Worm (Caenorhabditis elegans) whole organism, young adult: ENCODE data around the gene dnj-5.

ENCODE experiments used
- B0261.1 ChIP-seq: sonication (generic microtip); optimal IDR thresholded peaks from 2 replicates; lab custom pipeline; 2016; ENCODE audit warnings: mild to moderate bottlenecking, missing genetic modification characterization, moderate library complexity, missing compliant biosample characterization
- B0336.3 ChIP-seq: fragments of 200-800 bp; sonication (Bioruptor generic); IDR thresholded peaks from 2 replicates; pipeline ENCODE4 v1.3.6; 2022; ENCODE audit warnings: missing genetic modification characterization, missing compliant biosample characterization
- C17E4.6 ChIP-seq: fragments of 200-800 bp; sonication (Bioruptor generic); IDR thresholded peaks from 2 replicates; pipeline ENCODE4 v1.3.6; 2022; ENCODE audit warnings: missing genetic modification reagents, missing genetic modification characterization, missing compliant biosample characterization
- D2030.7 ChIP-seq: fragments of 200-800 bp; sonication (Bioruptor generic); IDR thresholded peaks from 2 replicates; pipeline ENCODE4 v1.3.6; 2022; ENCODE audit warnings: missing genetic modification reagents, missing genetic modification characterization, missing compliant biosample characterization
- F10E7.11 ChIP-seq: sonication (generic microtip); optimal IDR thresholded peaks from 2 replicates; lab custom pipeline; 2017; ENCODE audit warnings: mild to moderate bottlenecking, missing genetic modification characterization, moderate library complexity, missing compliant biosample characterization
- F22D6.2 ChIP-seq: sonication (generic microtip); optimal IDR thresholded peaks from 2 replicates; lab custom pipeline; 2016; ENCODE audit warnings: mild to moderate bottlenecking, missing genetic modification characterization, missing compliant biosample characterization
- F23B12.7 ChIP-seq: sonication (generic microtip); optimal IDR thresholded peaks from 2 replicates; lab custom pipeline; 2017; ENCODE audit warnings: missing genetic modification characterization, mild to moderate bottlenecking, missing compliant biosample characterization, antibody characterized with exemption, moderate library complexity; ENCODE audit not compliant: insufficient read depth
- F57A8.1 ChIP-seq: fragments of 200-800 bp; sonication (Bioruptor generic); optimal IDR thresholded peaks from 2 replicates; lab custom pipeline; 2018; ENCODE audit warnings: mild to moderate bottlenecking, missing genetic modification characterization, moderate library complexity, missing compliant biosample characterization
- T26A5.8 ChIP-seq: sonication (generic microtip); optimal IDR thresholded peaks from 2 replicates; lab custom pipeline; 2016; ENCODE audit warnings: missing genetic modification characterization, missing compliant biosample characterization
- Y95B8A.8 ChIP-seq: fragments of 200-800 bp; sonication (Bioruptor generic); IDR thresholded peaks from 2 replicates; pipeline ENCODE4 v1.3.6; 2022; ENCODE audit warnings: missing genetic modification reagents, missing genetic modification characterization, missing compliant biosample characterization
- attf-3 ChIP-seq: fragments of 200-800 bp; sonication (Bioruptor generic); conservative IDR thresholded peaks from 2 replicates; pipeline ENCODE4 v1.3.6; 2022; ENCODE audit warnings: missing genetic modification reagents, missing genetic modification characterization, missing compliant biosample characterization
- attf-5 ChIP-seq: fragments of 200-800 bp; sonication (Bioruptor generic); optimal IDR thresholded peaks from 2 replicates; lab custom pipeline; 2018; ENCODE audit warnings: mild to moderate bottlenecking, missing genetic modification characterization, missing compliant biosample characterization
- cebp-1 ChIP-seq, 2 experiments: fragments of 200-800 bp in 1 of 2; sonication (Bioruptor generic) in 1 of 2; sonication (generic microtip) in 1 of 2; IDR thresholded peaks in 1 of 2; optimal IDR thresholded peaks in 1 of 2; 2 replicates each; pipeline versions ENCODE4 v1.3.6 to Lab custom; 2017 to 2022; ENCODE audit warnings: missing compliant biosample characterization in 2 of 2, missing genetic modification characterization in 2 of 2, mild to moderate bottlenecking in 1 of 2, missing genetic modification reagents in 1 of 2, moderate library complexity in 1 of 2
- ceh-100 ChIP-seq: fragments of 200-800 bp; sonication (Bioruptor generic); IDR thresholded peaks from 2 replicates; pipeline ENCODE4 v1.3.6; 2022; ENCODE audit warnings: missing genetic modification reagents, missing genetic modification characterization, missing compliant biosample characterization
- ceh-27 ChIP-seq: fragments of 200-800 bp; sonication (Bioruptor generic); optimal IDR thresholded peaks from 2 replicates; lab custom pipeline; 2018; ENCODE audit warnings: mild to moderate bottlenecking, missing genetic modification characterization, moderate library complexity, missing compliant biosample characterization
- dox-1 ChIP-seq: fragments of 200-800 bp; sonication (Bioruptor generic); IDR thresholded peaks from 2 replicates; pipeline ENCODE4 v1.3.6; 2022; ENCODE audit warnings: missing genetic modification reagents, missing genetic modification characterization, missing compliant biosample characterization
- dpl-1 ChIP-seq: fragments of 150-350 bp; optimal IDR thresholded peaks from 2 replicates; lab custom pipeline; 2014; ENCODE audit warnings: missing biosample characterization, missing genetic modification reagents, missing genetic modification characterization
- egrh-3 ChIP-seq: fragments of 200-800 bp; sonication (Bioruptor generic); IDR thresholded peaks from 2 replicates; pipeline ENCODE4 v1.3.6; 2022; ENCODE audit warnings: missing genetic modification reagents, missing genetic modification characterization, missing compliant biosample characterization
- him-1 ChIP-seq: sonication (generic microtip); optimal IDR thresholded peaks from 2 replicates; lab custom pipeline; 2016; ENCODE audit warnings: missing genotype, missing genetic modification reagents, missing genetic modification characterization, missing compliant biosample characterization
- hmg-20 ChIP-seq: fragments of 200-800 bp; sonication (Bioruptor generic); IDR thresholded peaks from 2 replicates; pipeline ENCODE4 v1.3.6; 2022; ENCODE audit warnings: missing genetic modification reagents, missing genetic modification characterization, missing compliant biosample characterization
- let-607 ChIP-seq, 2 experiments: fragments of 200-800 bp in 1 of 2; sonication (Bioruptor generic) in 1 of 2; sonication (generic microtip) in 1 of 2; optimal IDR thresholded peaks; 2 replicates each; lab custom pipeline; 2016 to 2018; ENCODE audit warnings: mild to moderate bottlenecking in 2 of 2, missing compliant biosample characterization in 2 of 2, missing genetic modification characterization in 2 of 2, moderate library complexity in 2 of 2, missing genotype in 1 of 2
- lin-26 ChIP-seq: fragments of 200-800 bp; sonication (Bioruptor generic); IDR thresholded peaks from 2 replicates; pipeline ENCODE4 v1.3.6; 2022; ENCODE audit warnings: missing genetic modification reagents, missing genetic modification characterization, missing compliant biosample characterization
- lin-35 ChIP-seq, 3 experiments: fragments of 150-350 bp in 2 of 3; sonication (generic microtip) in 1 of 3; optimal IDR thresholded peaks; 2 replicates each; lab custom pipeline; 2014 to 2018; ENCODE audit warnings: missing biosample characterization in 3 of 3, missing genetic modification characterization in 3 of 3, missing genetic modification reagents in 3 of 3
- lin-40 ChIP-seq: sonication (generic microtip); optimal IDR thresholded peaks from 2 replicates; lab custom pipeline; 2016; ENCODE audit warnings: missing genetic modification characterization, mild to moderate bottlenecking, missing compliant biosample characterization, missing genotype, missing genetic modification reagents
- lir-1 ChIP-seq: fragments of 200-800 bp; sonication (Bioruptor generic); conservative IDR thresholded peaks from 2 replicates; pipeline ENCODE4 v1.3.6; 2022; ENCODE audit warnings: missing genetic modification reagents, missing genetic modification characterization, missing compliant biosample characterization
- lsl-1 ChIP-seq: fragments of 200-800 bp; sonication (Bioruptor generic); optimal IDR thresholded peaks from 2 replicates; lab custom pipeline; 2018; ENCODE audit warnings: mild to moderate bottlenecking, missing genetic modification characterization, moderate library complexity, missing compliant biosample characterization
- madf-8 ChIP-seq: fragments of 200-800 bp; sonication (Bioruptor generic); conservative IDR thresholded peaks from 2 replicates; pipeline ENCODE4 v1.3.6; 2022; ENCODE audit warnings: missing genetic modification reagents, missing genetic modification characterization, missing compliant biosample characterization
- mcd-1 ChIP-seq: fragments of 200-800 bp; sonication (Bioruptor generic); IDR thresholded peaks from 2 replicates; pipeline ENCODE4 v1.3.6; 2022; ENCODE audit warnings: missing genetic modification reagents, missing genetic modification characterization, missing compliant biosample characterization
- nfya-2 ChIP-seq: fragments of 200-800 bp; sonication (Bioruptor generic); IDR thresholded peaks from 2 replicates; pipeline ENCODE4 v1.3.6; 2022; ENCODE audit warnings: missing genetic modification reagents, missing genetic modification characterization, missing compliant biosample characterization
- nfyb-1 ChIP-seq: fragments of 200-800 bp; sonication (Bioruptor generic); IDR thresholded peaks from 2 replicates; pipeline ENCODE4 v1.3.6; 2022; ENCODE audit warnings: missing genetic modification reagents, missing genetic modification characterization, missing compliant biosample characterization
- nhr-120 ChIP-seq: fragments of 200-800 bp; sonication (Bioruptor generic); IDR thresholded peaks from 2 replicates; pipeline ENCODE4 v1.3.6; 2022; ENCODE audit warnings: missing genetic modification characterization, missing compliant biosample characterization
- nhr-80 ChIP-seq: sonication (generic microtip); optimal IDR thresholded peaks from 2 replicates; lab custom pipeline; 2016; ENCODE audit warnings: missing genetic modification characterization, missing compliant biosample characterization
- nhr-90 ChIP-seq: sonication (generic microtip); optimal IDR thresholded peaks from 2 replicates; lab custom pipeline; 2016; ENCODE audit warnings: missing genotype, mild to moderate bottlenecking, missing genetic modification characterization, missing compliant biosample characterization
- repo-1 ChIP-seq: sonication (generic microtip); optimal IDR thresholded peaks from 2 replicates; lab custom pipeline; 2017; ENCODE audit warnings: mild to moderate bottlenecking, missing genetic modification characterization, missing compliant biosample characterization
- sdz-38 ChIP-seq: sonication (generic microtip); optimal IDR thresholded peaks from 2 replicates; lab custom pipeline; 2016; ENCODE audit warnings: missing genotype, missing genetic modification characterization, missing compliant biosample characterization
- tbp1 ChIP-seq: fragments of 200-800 bp; sonication (Bioruptor generic); optimal IDR thresholded peaks from 2 replicates; lab custom pipeline; 2018; ENCODE audit warnings: mild to moderate bottlenecking, missing genetic modification characterization, missing compliant biosample characterization
- xnd-1 ChIP-seq: sonication (generic microtip); optimal IDR thresholded peaks from 2 replicates; lab custom pipeline; 2016; ENCODE audit warnings: missing genotype, missing genetic modification reagents, missing genetic modification characterization, missing compliant biosample characterization
- zfh-2 ChIP-seq: fragments of 200-800 bp; sonication (Bioruptor generic); conservative IDR thresholded peaks from 2 replicates; pipeline ENCODE4 v1.3.6; 2022; ENCODE audit warnings: missing genetic modification reagents, missing genetic modification characterization, missing compliant biosample characterization
- zim-3 ChIP-seq: sonication (generic microtip); optimal IDR thresholded peaks from 2 replicates; lab custom pipeline; 2017; ENCODE audit warnings: mild to moderate bottlenecking, missing genetic modification characterization, moderate library complexity, missing compliant biosample characterization
- ztf-26 ChIP-seq: sonication (generic microtip); optimal IDR thresholded peaks from 2 replicates; lab custom pipeline; 2017; ENCODE audit warnings: missing genetic modification characterization, missing compliant biosample characterization

dnj-5 gene

ce11 chrII:6847917-6848379 is 10.2 kb downstream of the dnj-5 start, which contains the start of gene tbc-6 (continued):
- no peak for TF ChIP-seq nhr-90 (tag; lab: Kevin White, UChicago)
- no peak for TF ChIP-seq ceh-27
- no peak for TF ChIP-seq tbp1 (GFP tag; lab: Kevin White, UChicago)
- TF ChIP-seq attf-5 = peak; percentile 4
- TF ChIP-seq dox-1 (GFP tag; lab: Robert Waterston, UW) = 0 out of 2 replicates have a peak, but pooled peaks have one; percentile 19
- TF ChIP-seq ceh-100 = no peak
- peak; percentile 30 for TF ChIP-seq him-1 (tag; lab: Kevin White, UChicago)
- 0 out of 2 replicates have a peak, but pooled peaks have one; percentile 23 for TF ChIP-seq nfyb-1 (GFP tag; lab: Robert Waterston, UW)
- no peak for TF ChIP-seq lsl-1 (GFP tag; lab: Kevin White, UChicago)
- 0 out of 2 replicates have a peak, but pooled peaks have one; percentile 40 for TF ChIP-seq lin-26 (GFP tag; lab: Robert Waterston, UW)
- TF ChIP-seq zim-3 = no peak
- TF ChIP-seq let-607 (tag; optimal IDR thresholded peaks at IDR 0.05; lab: Kevin White, UChicago) = peak in 1 of 2 experiments; percentile 16
- peak; percentile 51 for TF ChIP-seq nhr-80 (tag; lab: Kevin White, UChicago)
- no peak for TF ChIP-seq sdz-38 (tag; lab: Kevin White, UChicago)
- no peak for TF ChIP-seq nfya-2 (GFP tag; lab: Robert Waterston, UW)
- TF ChIP-seq, all 124 proteins: peak for 14

ce11 chrII:6846723-6847122 is 11.4 kb downstream of the dnj-5 start:
- TF ChIP-seq ztf-26 (tag; lab: Kevin White, UChicago) (no peak), egrh-3 (GFP tag; lab: Robert Waterston, UW) (peak; percentile 47; the same call in 1 of the 2 replicates), nfyb-1 (GFP tag; lab: Robert Waterston, UW) (0 out of 2 replicates have a peak, but pooled peaks have one; percentile 26), repo-1 (tag; lab: Kevin White, UChicago) (peak; percentile 10), F10E7.11 (tag; lab: Kevin White, UChicago) (no peak), zfh-2 (peak; percentile 91)

- TF ChIP-seq F23B12.7 (tag; lab: Kevin White, UChicago) (no peak), T26A5.8 (tag; lab: Kevin White, UChicago) (no peak), nhr-90 (tag; lab: Kevin White, UChicago) (no peak), attf-3 (no peak), nhr-80 (tag; lab: Kevin White, UChicago) (no peak), repo-1 (tag; lab: Kevin White, UChicago) (no peak), nhr-120 (GFP tag; lab: Robert Waterston, UW) (no peak), xnd-1 (no peak), mcd-1 (GFP tag; lab: Robert Waterston, UW) (no peak), lsl-1 (GFP tag; lab: Kevin White, UChicago) (no peak), B0261.1 (tag; lab: Kevin White, UChicago) (no peak), dox-1 (GFP tag; lab: Robert Waterston, UW) (no peak), hmg-20 (GFP tag; lab: Robert Waterston, UW) (no peak), Y95B8A.8 (GFP tag; lab: Robert Waterston, UW) (no peak), B0336.3 (no peak)
Observed at ce11 chrII:6845006-6845459, 13.1 kb downstream of the dnj-5 start.

- TF ChIP-seq F57A8.1 (GFP tag; lab: Kevin White, UChicago) (no peak), cebp-1 (GFP tag; IDR thresholded peaks at IDR 0.05; lab: Robert Waterston, UW) (no peak), cebp-1 (tag; optimal IDR thresholded peaks at IDR 0.05; lab: Kevin White, UChicago) (peak; percentile 1), D2030.7 (GFP tag; lab: Robert Waterston, UW) (no peak), madf-8 (GFP tag; lab: Robert Waterston, UW) (no peak), dpl-1 (GFP tag; lab: Kevin White, UChicago) (no peak), nhr-120 (GFP tag; lab: Robert Waterston, UW) (no peak), lin-35 (GFP tag; optimal IDR thresholded peaks at IDR 0.05; lab: Kevin White, UChicago) (no peak), F22D6.2 (no peak), nfyb-1 (GFP tag; lab: Robert Waterston, UW) (no peak), xnd-1 (no peak), lir-1 (GFP tag; lab: Robert Waterston, UW) (no peak), lin-40 (tag; lab: Kevin White, UChicago) (no peak), ztf-26 (tag; lab: Kevin White, UChicago) (no peak), C17E4.6 (GFP tag; lab: Robert Waterston, UW) (no peak), sdz-38 (tag; lab: Kevin White, UChicago) (no peak), lin-26 (GFP tag; lab: Robert Waterston, UW) (no peak), egrh-3 (GFP tag; lab: Robert Waterston, UW) (no peak)
Observed at ce11 chrII:6844227-6845005, 13.7 kb downstream of the dnj-5 start.
